Fruit fly (Drosophila melanogaster) whole organism, prepupa: ENCODE data around the gene Rint1.

Experiments
- Blimp-1 ChIP-seq: fragments of 200-800 bp; sonication (Bioruptor generic); optimal IDR thresholded peaks from 3 replicates; lab custom pipeline; 2017; ENCODE audit warnings: missing biosample characterization, missing genetic modification characterization, mild to moderate bottlenecking, moderate library complexity, missing genetic modification reagents
- CG10669 ChIP-seq: fragments of 200-800 bp; sonication (Bioruptor generic); optimal IDR thresholded peaks from 3 replicates; lab custom pipeline; 2018; ENCODE audit warnings: missing biosample characterization, mild to moderate bottlenecking, missing genetic modification characterization, moderate library complexity
- CG11762 ChIP-seq: fragments of 200-800 bp; sonication (Bioruptor generic); optimal IDR thresholded peaks from 3 replicates; lab custom pipeline; 2016; ENCODE audit warnings: missing biosample characterization, missing genetic modification characterization; ENCODE audit not compliant: insufficient read depth
- CG6276 ChIP-seq: fragments of 200-800 bp; sonication (Bioruptor generic); optimal IDR thresholded peaks from 2 replicates; lab custom pipeline; 2017; ENCODE audit warnings: missing biosample characterization, mild to moderate bottlenecking, missing genetic modification characterization
- Eip75B ChIP-seq: fragments of 200-800 bp; sonication (Bioruptor generic); optimal IDR thresholded peaks from 3 replicates; lab custom pipeline; 2016; ENCODE audit warnings: missing biosample characterization, missing genetic modification characterization
- Ets96B ChIP-seq: fragments of 200-800 bp; optimal IDR thresholded peaks from 2 replicates; lab custom pipeline; 2019; ENCODE audit warnings: missing biosample characterization, mild to moderate bottlenecking, missing genetic modification characterization, moderate library complexity
- dac ChIP-seq: fragments of 200-800 bp; sonication (Bioruptor generic); optimal IDR thresholded peaks from 2 replicates; lab custom pipeline; 2017; ENCODE audit warnings: missing biosample characterization, mild to moderate bottlenecking, missing genetic modification characterization
- esn ChIP-seq: fragments of 200-800 bp; sonication (Bioruptor generic); optimal IDR thresholded peaks from 2 replicates; lab custom pipeline; 2016; ENCODE audit warnings: missing biosample characterization, mild to moderate bottlenecking, missing genetic modification characterization, moderate library complexity
- svp ChIP-seq: fragments of 200-800 bp; sonication (Bioruptor generic); peaks from one replicate; lab custom pipeline; 2016; ENCODE audit warnings: missing biosample characterization, missing genetic modification characterization

DNA sequence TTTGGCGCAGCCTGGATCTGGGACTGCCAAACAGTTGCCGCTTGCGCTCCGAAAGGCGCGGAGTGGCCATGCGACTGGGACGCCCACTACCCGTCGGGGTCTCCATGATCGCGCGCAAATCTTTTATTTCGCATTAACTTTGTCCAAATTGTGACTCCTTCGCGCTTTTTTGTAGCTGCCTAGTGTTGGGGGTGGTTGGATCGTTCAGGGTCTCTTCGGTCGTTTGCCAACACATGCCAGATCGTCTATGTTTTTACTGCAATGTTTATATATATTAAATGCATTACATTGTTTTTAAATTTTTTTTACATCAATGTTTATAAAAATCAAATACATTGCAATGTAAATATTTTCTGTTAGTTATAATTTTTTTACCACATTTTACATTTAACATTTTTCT is 15.4 kb downstream of the Rint1 start:
- no peak for TF ChIP-seq CG10669 (GFP tag; lab: Kevin White, UChicago)
- no peak for TF ChIP-seq Blimp-1
- no peak for TF ChIP-seq svp (GFP tag; lab: Kevin White, UChicago)
- no peak for TF ChIP-seq CG6276 (GFP tag; lab: Kevin White, UChicago)
- TF ChIP-seq dac (GFP tag; lab: Kevin White, UChicago) = no peak
- TF ChIP-seq CG11762 (GFP tag; lab: Kevin White, UChicago) = no peak
- TF ChIP-seq Eip75B (GFP tag; lab: Kevin White, UChicago) = no peak
- no peak for TF ChIP-seq Ets96B (tag; lab: Kevin White, UChicago)
- TF ChIP-seq esn = peak; percentile 28
